Fruit fly (Drosophila melanogaster) whole organism, wandering third instar larva: Measurements from ENCODE around the gene CG10761.

Source experiments
- HLH106 ChIP-seq: fragments of 200-800 bp; optimal IDR thresholded peaks from 3 replicates; lab custom pipeline; 2019; ENCODE audit warnings: missing biosample characterization, mild to moderate bottlenecking, missing genetic modification characterization, moderate library complexity
- Myc ChIP-seq: fragments of >200 bp; optimal IDR thresholded peaks from 2 replicates; lab custom pipeline; 2017
- Sp1 ChIP-seq: fragments of 200-800 bp; sonication (Bioruptor generic); optimal IDR thresholded peaks from 3 replicates; lab custom pipeline; 2019; ENCODE audit warnings: missing biosample characterization, mild to moderate bottlenecking, missing genetic modification characterization, moderate library complexity
- ey ChIP-seq: fragments of 200-800 bp; sonication (Bioruptor generic); optimal IDR thresholded peaks from 2 replicates; lab custom pipeline; 2016; ENCODE audit warnings: missing biosample characterization, missing genetic modification characterization
- h ChIP-seq: fragments of 200-800 bp; sonication (Bioruptor generic); optimal IDR thresholded peaks from 3 replicates; lab custom pipeline; 2016; ENCODE audit warnings: missing biosample characterization, mild to moderate bottlenecking, missing genetic modification characterization
- sage ChIP-seq: fragments of 200-800 bp; sonication (Bioruptor generic); optimal IDR thresholded peaks from 2 replicates; lab custom pipeline; 2016; ENCODE audit warnings: missing biosample characterization, mild to moderate bottlenecking, missing genetic modification characterization
- tai ChIP-seq: sonication (Bioruptor generic); optimal IDR thresholded peaks from 2 replicates; lab custom pipeline; 2016; ENCODE audit warnings: missing biosample characterization, missing genetic modification characterization
- usp ChIP-seq: fragments of >200 bp; optimal IDR thresholded peaks from 2 replicates; lab custom pipeline; 2017; ENCODE audit warnings: missing biosample characterization, missing genetic modification characterization

DNA sequence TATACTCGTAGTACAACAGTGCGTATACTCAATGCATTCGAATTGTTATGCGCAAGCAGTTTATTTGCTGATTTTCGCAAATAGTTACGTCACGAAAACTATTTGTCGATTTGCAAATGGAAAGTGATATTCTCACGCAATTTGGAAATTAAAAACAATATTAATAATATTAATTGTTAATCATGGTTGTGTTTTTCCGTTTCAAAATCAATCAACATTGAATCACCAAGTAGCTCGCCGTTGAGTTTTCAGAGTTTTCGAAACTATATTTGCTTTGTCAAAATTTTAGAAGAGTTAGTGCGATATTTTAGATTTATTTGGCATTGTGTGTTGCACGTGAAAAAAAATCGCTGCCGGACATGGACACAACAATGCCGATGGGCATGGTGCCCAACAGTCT lies 2.8 kb downstream of the CG10761 start, which contains the start of gene CG15337:
- no peak for TF ChIP-seq usp
- TF ChIP-seq Myc: no peak
- no peak for TF ChIP-seq Sp1
- TF ChIP-seq tai (GFP tag; lab: Kevin White, UChicago): no peak
- no peak for TF ChIP-seq h
- no peak for TF ChIP-seq HLH106 (tag; lab: Kevin White, UChicago)
- no peak for TF ChIP-seq ey (GFP tag; lab: Kevin White, UChicago)
- no peak for TF ChIP-seq sage
